Worm (Caenorhabditis elegans) whole organism, L1 larva: ENCODE results near the gene nhr-20.
A peak's percentile ranks its signal among the peaks of the same experiment; 100 is the strongest.

Experiments
- C04F5.9 ChIP-seq: sonication (generic microtip); optimal IDR thresholded peaks from 2 replicates; lab custom pipeline; 2016; ENCODE audit warnings: missing genetic modification characterization, missing compliant biosample characterization
- C34B4.2 ChIP-seq: sonication (generic microtip); optimal IDR thresholded peaks from 2 replicates; lab custom pipeline; 2017; ENCODE audit warnings: mild to moderate bottlenecking, missing genetic modification characterization, missing compliant biosample characterization
- alr-1 ChIP-seq: fragments of 200-800 bp; sonication (Bioruptor generic); optimal IDR thresholded peaks from 2 replicates; lab custom pipeline; 2018; ENCODE audit warnings: borderline replicate concordance, mild to moderate bottlenecking, missing genetic modification characterization, missing compliant biosample characterization
- aly-2 ChIP-seq: fragments of 150-350 bp; optimal IDR thresholded peaks from 2 replicates; lab custom pipeline; 2014; ENCODE audit warnings: missing biosample characterization, missing genetic modification characterization
- ceh-8 ChIP-seq: fragments of 200-800 bp; sonication (Bioruptor generic); optimal IDR thresholded peaks from 2 replicates; lab custom pipeline; 2018; ENCODE audit warnings: mild to moderate bottlenecking, missing genetic modification characterization, moderate library complexity, missing compliant biosample characterization
- ceh-82 ChIP-seq, 3 experiments: fragments of 150-350 bp in 1 of 3; sonication (generic microtip) in 2 of 3; optimal IDR thresholded peaks; 2 replicates each; lab custom pipeline; 2014 to 2017; ENCODE audit warnings: missing biosample characterization in 3 of 3, missing genetic modification characterization in 3 of 3
- ces-1 ChIP-seq: fragments of 150-350 bp; optimal IDR thresholded peaks from 2 replicates; lab custom pipeline; 2014; ENCODE audit warnings: missing biosample characterization, missing genetic modification reagents, missing genetic modification characterization
- dpl-1 ChIP-seq, 3 experiments: fragments of 150-350 bp in 2 of 3; sonication (generic microtip) in 1 of 3; optimal IDR thresholded peaks; 2 replicates each; lab custom pipeline; 2014 to 2017; ENCODE audit warnings: missing biosample characterization in 3 of 3, missing genetic modification characterization in 3 of 3, missing genetic modification reagents in 3 of 3
- dsc-1 ChIP-seq: sonication (generic microtip); optimal IDR thresholded peaks from 2 replicates; lab custom pipeline; 2016; ENCODE audit warnings: mild to moderate bottlenecking, missing genetic modification characterization, missing compliant biosample characterization
- efl-1 ChIP-seq, 4 experiments: fragments of 150-350 bp; optimal IDR thresholded peaks in 3 of 4; peaks in 1 of 4; 1 replicate in 1 of 4; 2 replicates in 3 of 4; lab custom pipeline; 2014; ENCODE audit warnings: missing biosample characterization in 2 of 4, missing genetic modification characterization in 2 of 4, missing genetic modification reagents in 2 of 4
- egl-27 ChIP-seq, 2 experiments: fragments of 150-350 bp in 1 of 2; sonication (generic microtip); optimal IDR thresholded peaks; 3 replicates each; lab custom pipeline; 2017 to 2018; ENCODE audit warnings: missing biosample characterization in 2 of 2, missing genetic modification characterization in 2 of 2, missing genetic modification reagents in 2 of 2
- elt-3 ChIP-seq, 6 experiments: fragments of 150-350 bp in 1 of 6; sonication (generic microtip); optimal IDR thresholded peaks; 2 replicates each; lab custom pipeline; 2017 to 2018; ENCODE audit warnings: missing biosample characterization in 6 of 6, missing genetic modification characterization in 6 of 6, inconsistent platforms in 1 of 6
- fkh-4 ChIP-seq: sonication (generic microtip); optimal IDR thresholded peaks from 2 replicates; lab custom pipeline; 2016; ENCODE audit warnings: missing compliant biosample characterization, missing genetic modification characterization, borderline replicate concordance
- fos-1 ChIP-seq: fragments of 150-350 bp; optimal IDR thresholded peaks from 2 replicates; lab custom pipeline; 2014; ENCODE audit warnings: missing biosample characterization, missing genetic modification characterization
- hlh-4 ChIP-seq: sonication (generic microtip); optimal IDR thresholded peaks from 2 replicates; lab custom pipeline; 2016; ENCODE audit warnings: mild to moderate bottlenecking, missing genetic modification characterization, missing compliant biosample characterization
- hpl-2 ChIP-seq: fragments of 150-350 bp; optimal IDR thresholded peaks from 2 replicates; lab custom pipeline; 2014; ENCODE audit warnings: missing biosample characterization, missing genetic modification reagents, missing genetic modification characterization
- irx-1 ChIP-seq: sonication (generic microtip); optimal IDR thresholded peaks from 2 replicates; lab custom pipeline; 2016; ENCODE audit warnings: missing genetic modification characterization, missing compliant biosample characterization
- isw-1 ChIP-seq: fragments of 200-800 bp; sonication (Bioruptor generic); IDR thresholded peaks from 2 replicates; pipeline ENCODE4 v1.3.6; 2022; ENCODE audit warnings: missing genetic modification characterization, missing compliant biosample characterization
- jun-1 ChIP-seq: fragments of 150-350 bp; optimal IDR thresholded peaks from 2 replicates; lab custom pipeline; 2014; ENCODE audit warnings: missing biosample characterization, missing genetic modification reagents, missing genetic modification characterization
- lin-14 ChIP-seq: fragments of 200-800 bp; sonication (Bioruptor generic); optimal IDR thresholded peaks from 2 replicates; lab custom pipeline; 2018; ENCODE audit warnings: mild to moderate bottlenecking, missing genetic modification characterization, moderate library complexity, missing compliant biosample characterization
- lin-35 ChIP-seq, 2 experiments: fragments of 150-350 bp; optimal IDR thresholded peaks; 2 replicates each; lab custom pipeline; 2014; ENCODE audit warnings: missing biosample characterization in 2 of 2, missing genetic modification characterization in 2 of 2, missing genetic modification reagents in 2 of 2
- lin-39 ChIP-seq: fragments of 150-350 bp; optimal IDR thresholded peaks from 2 replicates; lab custom pipeline; 2014; ENCODE audit warnings: missing biosample characterization, missing genetic modification reagents, missing genetic modification characterization
- lir-3 ChIP-seq: sonication (generic microtip); optimal IDR thresholded peaks from 2 replicates; lab custom pipeline; 2016; ENCODE audit warnings: mild to moderate bottlenecking, missing genetic modification characterization, moderate library complexity, missing compliant biosample characterization; ENCODE audit not compliant: poor library complexity
- lsy-2 ChIP-seq, 2 experiments: fragments of 150-350 bp; optimal IDR thresholded peaks; 2 replicates each; lab custom pipeline; 2014; ENCODE audit warnings: missing biosample characterization in 2 of 2, missing genetic modification characterization in 2 of 2
- mep-1 ChIP-seq: fragments of 150-350 bp; optimal IDR thresholded peaks from 2 replicates; lab custom pipeline; 2014; ENCODE audit warnings: missing biosample characterization, missing genetic modification characterization
- nhr-12 ChIP-seq: sonication (generic microtip); optimal IDR thresholded peaks from 2 replicates; lab custom pipeline; 2017; ENCODE audit warnings: missing biosample characterization, missing genetic modification characterization
- nhr-19 ChIP-seq: fragments of 200-800 bp; sonication (Bioruptor generic); conservative IDR thresholded peaks from 2 replicates; pipeline ENCODE4 v1.3.6; 2022; ENCODE audit warnings: missing genetic modification characterization, missing compliant biosample characterization
- nhr-237 ChIP-seq: fragments of 150-350 bp; optimal IDR thresholded peaks from 2 replicates; lab custom pipeline; 2014; ENCODE audit warnings: missing biosample characterization, missing genetic modification characterization
- nhr-28 ChIP-seq: fragments of 150-350 bp; optimal IDR thresholded peaks from 2 replicates; lab custom pipeline; 2014; ENCODE audit warnings: missing biosample characterization, missing genetic modification characterization
- nhr-47 ChIP-seq: sonication (generic microtip); optimal IDR thresholded peaks from 2 replicates; lab custom pipeline; 2016; ENCODE audit warnings: mild to moderate bottlenecking, missing genetic modification characterization, moderate library complexity, missing compliant biosample characterization
- nhr-71 ChIP-seq: sonication (generic microtip); optimal IDR thresholded peaks from 2 replicates; lab custom pipeline; 2016; ENCODE audit warnings: mild to moderate bottlenecking, missing genetic modification characterization, moderate library complexity, missing compliant biosample characterization
- nhr-77 ChIP-seq: fragments of 150-350 bp; optimal IDR thresholded peaks from 2 replicates; lab custom pipeline; 2014; ENCODE audit warnings: missing biosample characterization, missing genetic modification characterization
- nhr-84 ChIP-seq: sonication (generic microtip); optimal IDR thresholded peaks from 2 replicates; lab custom pipeline; 2017; ENCODE audit warnings: missing biosample characterization, missing genetic modification characterization
- nhr-85 ChIP-seq: sonication (generic microtip); peaks from one replicate; lab custom pipeline; 2016; ENCODE audit warnings: missing genetic modification characterization, inconsistent platforms, missing compliant biosample characterization
- pqm-1 ChIP-seq: sonication (generic microtip); optimal IDR thresholded peaks from 3 replicates; lab custom pipeline; 2017; ENCODE audit warnings: missing biosample characterization, missing genetic modification characterization
- rnt-1 ChIP-seq: sonication (generic microtip); optimal IDR thresholded peaks from 2 replicates; lab custom pipeline; 2016; ENCODE audit warnings: mild to moderate bottlenecking, missing genetic modification characterization, moderate library complexity, missing compliant biosample characterization
- skn-1 ChIP-seq: fragments of 150-350 bp; optimal IDR thresholded peaks from 2 replicates; lab custom pipeline; 2014; ENCODE audit warnings: missing biosample characterization, missing genetic modification characterization
- snpc-4 ChIP-seq: fragments of 150-350 bp; optimal IDR thresholded peaks from 2 replicates; lab custom pipeline; 2014; ENCODE audit warnings: missing biosample characterization, missing genetic modification characterization
- sox-4 ChIP-seq: sonication (generic microtip); optimal IDR thresholded peaks from 2 replicates; lab custom pipeline; 2016; ENCODE audit warnings: missing genetic modification characterization, missing compliant biosample characterization
- unc-130 ChIP-seq: fragments of 150-350 bp; optimal IDR thresholded peaks from 2 replicates; lab custom pipeline; 2017; ENCODE audit warnings: missing biosample characterization, missing genetic modification characterization, inconsistent platforms
- unc-30 ChIP-seq: sonication (generic microtip); optimal IDR thresholded peaks from 2 replicates; lab custom pipeline; 2017; ENCODE audit warnings: missing biosample characterization, missing genetic modification characterization
- unc-98 ChIP-seq: fragments of 200-800 bp; sonication (Bioruptor generic); IDR thresholded peaks from 2 replicates; pipeline ENCODE4 v1.3.6; 2022; ENCODE audit warnings: missing genetic modification characterization, missing compliant biosample characterization
- ztf-11 ChIP-seq, 2 experiments: sonication (generic microtip); optimal IDR thresholded peaks; 2 replicates each; lab custom pipeline; 2016 to 2017; ENCODE audit warnings: missing genetic modification characterization in 2 of 2, missing biosample characterization in 1 of 2, missing compliant biosample characterization in 1 of 2
- ztf-4 ChIP-seq: fragments of 150-350 bp; optimal IDR thresholded peaks from 2 replicates; lab custom pipeline; 2014; ENCODE audit warnings: missing biosample characterization, missing genetic modification characterization

nhr-20 gene

DNA sequence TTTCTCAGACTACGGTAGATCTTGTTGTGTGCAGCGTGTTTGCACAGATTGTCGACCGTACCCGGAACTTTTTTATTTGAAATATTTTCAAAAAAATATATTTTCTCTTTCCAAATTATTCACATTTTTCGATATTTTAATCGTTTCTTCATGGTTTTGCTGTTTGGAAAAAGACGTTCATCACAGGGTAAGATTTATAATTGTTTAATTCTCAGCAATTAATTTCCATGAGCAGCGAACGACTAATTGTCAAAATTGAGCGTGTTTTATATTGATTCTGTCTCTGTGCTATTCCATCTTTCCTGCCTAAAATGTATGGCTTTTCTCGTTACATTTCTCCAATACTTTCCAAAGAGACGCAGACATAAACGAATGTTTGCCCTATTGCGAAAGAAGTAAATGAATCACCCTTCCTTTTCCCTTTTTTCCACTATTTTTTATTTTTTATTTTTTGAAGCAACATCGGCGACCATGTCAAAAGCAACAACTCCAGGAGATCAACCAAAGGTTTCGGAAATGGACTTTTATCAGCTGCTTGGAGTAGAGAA lies 41.9 kb downstream of the nhr-20 start, which contains the start of gene dnj-16 (continued):
- TF ChIP-seq jun-1 (peak; percentile 18), lsy-2 (tag; optimal IDR thresholded peaks at IDR 0.05; lab: Kevin White, UChicago) (peak; percentile 14 to 62), elt-3 (tag; optimal IDR thresholded peaks at IDR 0.05; lab: Kevin White, UChicago) (no peak), dsc-1 (tag; lab: Kevin White, UChicago) (no peak), egl-27 (tag; optimal IDR thresholded peaks at IDR 0.05; lab: Kevin White, UChicago) (no peak), alr-1 (tag; lab: Kevin White, UChicago) (no peak), nhr-71 (peak; percentile 31), ztf-11 (tag; optimal IDR thresholded peaks at IDR 0.05; lab: Kevin White, UChicago) (no peak), nhr-28 (tag; lab: Kevin White, UChicago) (no peak), aly-2 (tag; lab: Kevin White, UChicago) (no peak), nhr-84 (no peak), unc-30 (tag; lab: Kevin White, UChicago) (no peak), C34B4.2 (tag; lab: Kevin White, UChicago) (no peak), nhr-85 (peak; percentile 19), nhr-47 (tag; lab: Kevin White, UChicago) (peak; percentile 8), skn-1 (peak; percentile 29), hpl-2 (peak; percentile 43), ztf-4 (tag; lab: Kevin White, UChicago) (no peak), nhr-77 (tag; lab: Kevin White, UChicago) (no peak), ces-1 (GFP tag; lab: Kevin White, UChicago) (no peak), lin-14 (GFP tag; lab: Kevin White, UChicago) (peak; percentile 66), lin-35 (GFP tag; optimal IDR thresholded peaks at IDR 0.05; lab: Kevin White, UChicago) (peak in 1 of 2 experiments; percentile 40), isw-1 (GFP tag; lab: Robert Waterston, UW) (no peak), hlh-4 (no peak), fos-1 (tag; lab: Kevin White, UChicago) (peak; percentile 56), nhr-12 (tag; lab: Kevin White, UChicago) (no peak), lir-3 (tag; lab: Kevin White, UChicago) (no peak), nhr-237 (tag; lab: Kevin White, UChicago) (peak; percentile 25), pqm-1 (tag; lab: Kevin White, UChicago) (no peak), mep-1 (tag; lab: Kevin White, UChicago) (peak; percentile 60), efl-1 (optimal IDR thresholded peaks at IDR 0.05; lab: Kevin White, UChicago) (peak; percentile 24 to 41), efl-1 (GFP tag; optimal IDR thresholded peaks at IDR 0.05 in 1 of 2; lab: Kevin White, UChicago) (peak; percentile 15 to 86), dpl-1 (GFP tag; optimal IDR thresholded peaks at IDR 0.05; lab: Kevin White, UChicago) (peak in 1 of 3 experiments; percentile 20), irx-1 (tag; lab: Kevin White, UChicago) (no peak), ceh-8 (GFP tag; lab: Kevin White, UChicago) (peak; percentile 19), rnt-1 (tag; lab: Kevin White, UChicago) (peak; percentile 24), lin-39 (no peak), nhr-19 (GFP tag; lab: Robert Waterston, UW) (no peak), unc-130 (tag; lab: Kevin White, UChicago) (no peak), sox-4 (tag; lab: Kevin White, UChicago) (no peak), snpc-4 (tag; lab: Kevin White, UChicago) (no peak), unc-98 (no peak), ceh-82 (tag; optimal IDR thresholded peaks at IDR 0.05; lab: Kevin White, UChicago) (peak; percentile 12 to 73 (median 14))

ce11 chrIII:4190241-4190640 lies 42.8 kb downstream of the nhr-20 start, which contains the start of gene spp-28:
Gene spp-28, minus strand, starts transcription at chrIII:4190341.
- TF ChIP-seq fkh-4 (tag; lab: Kevin White, UChicago) (no peak), egl-27 (tag; optimal IDR thresholded peaks at IDR 0.05; lab: Kevin White, UChicago) (no peak), jun-1 (no peak), C04F5.9 (tag; lab: Kevin White, UChicago) (no peak), nhr-77 (tag; lab: Kevin White, UChicago) (no peak), mep-1 (tag; lab: Kevin White, UChicago) (no peak), nhr-28 (tag; lab: Kevin White, UChicago) (no peak), dpl-1 (GFP tag; optimal IDR thresholded peaks at IDR 0.05; lab: Kevin White, UChicago) (no peak)
